Fruit fly (Drosophila melanogaster): ENCODE measurements around the gene CG4020.
A peak's percentile ranks its signal among the peaks of the same experiment; 100 is the strongest.
"Not testable (repeated sequence)": the region's sequence is repeated elsewhere in the genome, so short reads cannot be mapped to it uniquely, and the experiment has no call there.

CG4020 gene

dm6 chrX:5926718-5927117 lies 21.2 kb downstream of the CG4020 start:
- no peak for TF ChIP-seq CTCF (optimal IDR thresholded peaks at IDR 0.05)
- no peak for TF ChIP-seq CG8478 (optimal IDR thresholded peaks at IDR 0.05)

dm6 chrX:5932345-5932995 lies 26.9 kb downstream of the CG4020 start:
- TF ChIP-seq CG8478 (optimal IDR thresholded peaks at IDR 0.05) (no peak), CTCF (optimal IDR thresholded peaks at IDR 0.05) (no peak)

DNA sequence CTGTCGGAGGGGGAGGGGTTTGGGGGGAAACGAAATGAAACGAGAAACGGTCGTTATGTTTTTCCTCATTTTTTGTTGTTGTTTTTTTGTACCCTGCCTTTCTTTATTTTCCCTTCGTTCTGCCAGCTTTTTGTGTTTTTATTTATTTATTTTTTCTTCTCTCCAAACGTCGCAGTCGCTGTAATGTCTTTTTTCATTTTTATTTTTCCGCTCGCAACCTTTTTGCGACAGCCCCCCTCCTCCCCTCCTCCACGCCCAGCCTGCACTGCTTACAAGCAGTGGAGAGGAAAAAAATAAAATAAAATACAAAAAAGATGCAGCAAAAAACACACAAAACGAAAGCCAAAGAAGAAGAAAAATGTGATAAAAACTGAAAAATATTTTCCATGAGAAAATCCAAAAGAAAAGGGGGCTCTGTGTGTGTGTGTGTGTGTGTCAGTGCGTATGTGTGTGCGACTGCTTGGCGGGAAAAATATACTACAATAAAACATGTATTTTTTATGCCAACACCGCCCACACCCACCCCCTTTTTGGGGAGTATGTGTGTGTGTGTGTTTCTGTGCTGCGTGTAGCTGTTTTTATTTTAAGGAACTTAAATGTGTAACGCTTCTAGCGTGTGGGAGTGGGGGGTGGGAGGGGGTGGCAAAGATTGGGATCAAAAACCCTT lies 29.7 kb downstream of the CG4020 start:
- TF ChIP-seq CTCF (optimal IDR thresholded peaks at IDR 0.05) (no peak), CG8478 (optimal IDR thresholded peaks at IDR 0.05) (no peak)

DNA sequence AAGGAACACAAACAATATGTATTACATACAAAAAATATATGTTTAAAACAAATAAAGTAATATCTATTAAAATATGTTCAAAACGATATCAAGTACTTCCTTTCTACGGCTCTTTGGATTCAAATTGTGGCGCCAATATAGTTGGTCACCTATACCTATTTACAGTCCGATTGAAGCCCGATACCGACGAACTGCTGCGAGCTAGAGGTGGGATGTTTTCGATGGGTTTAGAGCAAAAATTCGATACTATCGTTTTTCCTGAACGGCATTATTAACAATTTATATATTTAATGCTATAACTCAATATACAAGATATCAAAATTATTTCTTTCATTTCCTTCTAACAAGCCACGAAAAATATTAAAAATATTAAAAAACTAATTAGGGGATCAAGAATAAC lies 36.3 kb downstream of the CG4020 start:
- TF ChIP-seq CTCF (optimal IDR thresholded peaks at IDR 0.05) = no peak
- TF ChIP-seq CG8478 (optimal IDR thresholded peaks at IDR 0.05) = no peak

- TF ChIP-seq CTCF, CG8478 (optimal IDR thresholded peaks at IDR 0.05): not testable (repeated sequence)
Measured at dm6 chrX:5942306-5942705, 36.8 kb downstream of the CG4020 start, which contains the start of gene CG12728. Gene CG12728 (plus strand): TSS chrX:5942606.

- TF ChIP-seq CG8478, CTCF (optimal IDR thresholded peaks at IDR 0.05): not testable (repeated sequence)
Measured at dm6 chrX:5945052-5945830, 39.7 kb downstream of the CG4020 start, which contains the start of gene CG32756. Gene CG32756 (plus strand): TSS chrX:5945682.

dm6 chrX:5947870-5948498 lies 42.4 kb downstream of the CG4020 start, which contains the start of gene CG6041:
Gene CG6041 (plus strand): TSS chrX:5948160.
- TF ChIP-seq CG8478 (optimal IDR thresholded peaks at IDR 0.05) = no peak

DNA sequence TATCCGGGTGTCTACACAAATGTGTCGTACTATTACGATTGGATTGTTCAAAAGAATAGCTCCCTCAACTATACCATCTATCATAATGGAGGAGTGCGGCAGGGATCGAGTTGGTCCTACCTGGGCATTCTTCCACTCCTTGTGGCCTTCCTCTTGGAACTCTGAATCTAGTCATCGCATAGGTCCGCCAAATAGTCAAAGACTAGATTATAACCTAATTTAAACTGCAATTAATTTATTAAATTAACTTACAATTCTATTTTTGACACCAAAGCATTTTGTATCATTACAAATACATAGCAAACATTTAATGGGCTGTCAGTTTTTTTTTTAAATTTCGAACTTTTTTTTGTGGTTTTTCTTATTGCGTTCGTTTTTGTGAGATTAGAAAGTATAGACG lies 44.4 kb downstream of the CG4020 start, which contains the start of gene CG32755:
Gene CG32755 (plus strand): TSS at position 301 of the 400 bp plus-strand sequence.
- TF ChIP-seq CG8478 (optimal IDR thresholded peaks at IDR 0.05) = no peak

DNA sequence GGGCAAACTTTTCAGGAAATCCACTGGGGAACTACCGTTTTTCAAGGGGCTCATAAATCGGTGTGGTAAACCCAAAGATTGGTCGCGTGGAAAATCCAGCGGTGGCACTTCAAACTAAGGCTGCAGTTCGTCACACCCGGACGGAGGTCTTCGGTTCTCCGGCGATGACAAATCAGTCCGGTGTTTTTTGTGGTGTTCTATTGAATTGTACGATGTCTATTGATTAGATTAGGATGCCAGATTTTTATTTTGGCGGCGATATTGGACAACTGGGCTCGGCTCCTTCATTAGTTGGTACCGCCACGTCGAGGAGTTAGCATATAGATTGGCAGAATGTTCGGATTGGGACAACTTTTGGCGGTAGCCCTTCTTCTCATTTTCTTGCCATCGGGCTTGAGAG lies 46.7 kb downstream of the CG4020 start, which contains the start of gene CG6048:
Gene CG6048 (plus strand): TSS at position 301 of the 400 bp plus-strand sequence.
- no peak for TF ChIP-seq CG8478 (optimal IDR thresholded peaks at IDR 0.05)
- no peak for TF ChIP-seq CTCF (optimal IDR thresholded peaks at IDR 0.05)

DNA sequence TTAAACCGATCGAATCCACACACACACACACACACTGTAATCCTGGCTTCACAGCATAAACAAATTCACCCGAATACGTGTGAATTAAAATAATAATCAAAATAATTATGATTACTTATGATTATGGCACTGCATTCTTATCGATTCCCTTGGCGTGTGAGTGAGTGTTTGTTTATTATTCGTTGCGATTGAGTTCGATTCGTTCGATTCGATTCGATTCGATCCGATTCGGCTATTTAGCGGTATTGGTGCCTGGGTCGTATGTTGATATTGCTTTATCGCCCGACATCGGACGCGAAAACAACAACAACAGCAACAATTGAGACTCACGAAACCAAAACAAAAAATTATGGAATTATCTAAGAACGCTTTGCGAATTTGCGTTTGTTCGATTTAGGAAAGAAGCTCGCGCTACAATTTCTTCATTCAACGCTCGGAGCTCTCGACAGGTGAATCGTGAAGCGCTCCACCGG lies 49.7 kb downstream of the CG4020 start, which contains the start of gene CG6067:
Gene CG6067 (plus strand): TSS at position 423 of the 473 bp plus-strand sequence.
- TF ChIP-seq CG8478 (optimal IDR thresholded peaks at IDR 0.05) (no peak), CTCF (optimal IDR thresholded peaks at IDR 0.05) (no peak)

DNA sequence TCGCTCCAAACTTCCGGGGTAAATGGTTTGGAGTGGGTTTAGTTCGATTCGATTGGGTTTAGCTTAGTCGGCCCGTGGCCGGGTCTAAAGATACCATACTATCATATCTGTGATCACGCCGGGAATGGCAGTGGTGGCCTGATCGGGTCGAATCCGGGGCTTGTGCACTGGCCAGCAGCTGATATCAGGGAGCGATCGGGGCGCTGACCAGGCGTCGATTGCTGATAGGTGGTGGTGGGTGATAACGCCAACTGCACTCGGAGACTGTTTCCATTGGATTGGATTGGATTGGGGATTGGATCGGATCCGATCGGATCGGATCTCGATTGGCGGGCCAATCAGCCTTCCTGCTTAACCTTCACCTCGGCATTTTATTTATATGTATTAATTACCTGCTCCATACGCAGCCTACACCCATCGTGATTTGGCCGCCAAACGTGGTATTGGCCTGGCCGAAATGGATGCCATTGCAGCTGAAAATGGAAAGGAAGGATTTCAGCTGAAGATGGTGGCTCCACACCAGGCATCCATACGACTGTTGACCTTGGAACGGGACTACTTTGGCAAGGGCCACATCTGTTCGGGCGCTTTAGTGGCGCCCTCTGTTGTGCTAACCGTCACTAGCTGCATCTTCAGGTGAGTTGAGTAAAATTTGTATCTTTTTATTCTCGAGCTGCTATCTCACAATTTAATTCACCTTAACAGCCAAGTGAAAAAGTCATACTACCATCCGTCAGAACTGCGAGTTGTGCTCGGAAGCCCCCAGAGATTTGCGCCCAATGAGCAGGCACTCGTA lies 51.3 kb downstream of the CG4020 start:
- TF ChIP-seq CG8478 (optimal IDR thresholded peaks at IDR 0.05) (no peak), CTCF (optimal IDR thresholded peaks at IDR 0.05) (peak; percentile 77 to 81)

Measured in S2 (cell line).